Fruit fly (Drosophila melanogaster): ENCODE results near the gene Sema5c.

DNA sequence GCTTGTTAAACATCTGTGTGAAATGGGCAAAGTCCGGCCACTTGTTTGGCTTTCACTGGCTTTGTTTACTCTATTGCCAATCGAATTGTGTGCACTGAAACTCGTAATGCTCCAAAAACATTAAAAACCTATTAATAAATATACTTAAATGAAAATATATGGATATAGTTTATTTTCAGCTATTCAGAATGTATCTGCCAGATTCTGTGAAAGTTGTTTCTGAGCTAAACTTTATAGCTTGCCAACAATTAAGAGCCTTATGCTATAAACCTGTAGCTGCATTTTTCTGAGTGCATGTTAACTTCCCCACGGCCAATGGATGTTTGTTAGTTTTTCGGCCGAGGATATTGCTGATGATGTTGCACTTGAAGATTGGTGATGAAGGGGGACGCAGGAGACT lies 21.5 kb downstream of the Sema5c start:
- no peak for TF ChIP-seq ttk (optimal IDR thresholded peaks at IDR 0.05)
- TF ChIP-seq h (optimal IDR thresholded peaks at IDR 0.05), result no peak
- no peak for TF ChIP-seq Sin3A (optimal IDR thresholded peaks at IDR 0.05)
